Fruit fly (Drosophila melanogaster) whole organism, prepupa: ENCODE data around the gene sif.

Experiments
- CG16779 ChIP-seq: fragments of 200-800 bp; sonication (Bioruptor generic); optimal IDR thresholded peaks from 3 replicates; lab custom pipeline; 2017; ENCODE audit warnings: missing biosample characterization, mild to moderate bottlenecking, missing genetic modification characterization
- CG3032 ChIP-seq: fragments of 200-800 bp; optimal IDR thresholded peaks from 2 replicates; lab custom pipeline; 2019; ENCODE audit warnings: missing biosample characterization, mild to moderate bottlenecking, missing genetic modification characterization, moderate library complexity
- CG3919 ChIP-seq: fragments of 200-800 bp; sonication (Bioruptor generic); optimal IDR thresholded peaks from 3 replicates; lab custom pipeline; 2016; ENCODE audit warnings: missing biosample characterization, missing genetic modification characterization
- CG4318 ChIP-seq: fragments of 200-800 bp; sonication (Bioruptor generic); optimal IDR thresholded peaks from 3 replicates; lab custom pipeline; 2017; ENCODE audit warnings: missing biosample characterization, mild to moderate bottlenecking, missing genetic modification characterization
- CG6276 ChIP-seq: fragments of 200-800 bp; sonication (Bioruptor generic); optimal IDR thresholded peaks from 2 replicates; lab custom pipeline; 2017; ENCODE audit warnings: missing biosample characterization, mild to moderate bottlenecking, missing genetic modification characterization
- CG6792 ChIP-seq: fragments of 200-800 bp; sonication (Bioruptor generic); optimal IDR thresholded peaks from 3 replicates; lab custom pipeline; 2016; ENCODE audit warnings: missing biosample characterization, missing genetic modification characterization
- CG7368 ChIP-seq: fragments of 200-800 bp; sonication (Bioruptor generic); optimal IDR thresholded peaks from 3 replicates; lab custom pipeline; 2016; ENCODE audit warnings: missing biosample characterization, missing genetic modification characterization
- CG8319 ChIP-seq: fragments of 200-800 bp; sonication (Bioruptor generic); optimal IDR thresholded peaks from 3 replicates; lab custom pipeline; 2016; ENCODE audit warnings: missing biosample characterization, missing genetic modification characterization
- Eip75B ChIP-seq: fragments of 200-800 bp; sonication (Bioruptor generic); optimal IDR thresholded peaks from 3 replicates; lab custom pipeline; 2016; ENCODE audit warnings: missing biosample characterization, missing genetic modification characterization
- Eip78C ChIP-seq: fragments of 200-800 bp; sonication (Bioruptor generic); peaks from one replicate; lab custom pipeline; 2016; ENCODE audit warnings: missing biosample characterization, missing genetic modification characterization
- Ets96B ChIP-seq: fragments of 200-800 bp; optimal IDR thresholded peaks from 2 replicates; lab custom pipeline; 2019; ENCODE audit warnings: missing biosample characterization, mild to moderate bottlenecking, missing genetic modification characterization, moderate library complexity
- Gug ChIP-seq: fragments of 200-800 bp; sonication (Bioruptor generic); IDR thresholded peaks from 2 replicates; pipeline ENCODE4 v1.3.6; 2022; ENCODE audit warnings: missing biosample characterization, missing genetic modification characterization
- Hr38 ChIP-seq: sonication (Bioruptor generic); optimal IDR thresholded peaks from 2 replicates; lab custom pipeline; 2016; ENCODE audit warnings: missing biosample characterization, missing genetic modification characterization
- Hr4 ChIP-seq: fragments of 200-800 bp; sonication (Bioruptor generic); optimal IDR thresholded peaks from 3 replicates; lab custom pipeline; 2016; ENCODE audit warnings: missing biosample characterization, missing genetic modification characterization
- Lpt ChIP-seq: fragments of 200-800 bp; sonication (Bioruptor generic); optimal IDR thresholded peaks from 3 replicates; lab custom pipeline; 2016; ENCODE audit warnings: missing biosample characterization, missing genetic modification characterization
- OdsH ChIP-seq: fragments of 200-800 bp; sonication (Bioruptor generic); optimal IDR thresholded peaks from 3 replicates; lab custom pipeline; 2016; ENCODE audit warnings: missing biosample characterization, missing genetic modification characterization
- Smox ChIP-seq: fragments of 200-800 bp; sonication (Bioruptor generic); optimal IDR thresholded peaks from 3 replicates; lab custom pipeline; 2016; ENCODE audit warnings: missing biosample characterization, missing genetic modification characterization
- Sox14 ChIP-seq: fragments of 200-800 bp; sonication (Bioruptor generic); optimal IDR thresholded peaks from 3 replicates; lab custom pipeline; 2016; ENCODE audit warnings: missing biosample characterization, missing genetic modification characterization
- Sox15 ChIP-seq: fragments of 200-800 bp; sonication (Bioruptor generic); optimal IDR thresholded peaks from 3 replicates; lab custom pipeline; 2016; ENCODE audit warnings: missing biosample characterization, missing genetic modification characterization
- achi ChIP-seq: fragments of 200-800 bp; sonication (Bioruptor generic); optimal IDR thresholded peaks from 3 replicates; lab custom pipeline; 2016; ENCODE audit warnings: missing biosample characterization, missing genetic modification characterization
- acj6 ChIP-seq: fragments of 200-800 bp; sonication (Bioruptor generic); optimal IDR thresholded peaks from 3 replicates; lab custom pipeline; 2016; ENCODE audit warnings: missing biosample characterization, missing genetic modification characterization
- dac ChIP-seq: fragments of 200-800 bp; sonication (Bioruptor generic); optimal IDR thresholded peaks from 2 replicates; lab custom pipeline; 2017; ENCODE audit warnings: missing biosample characterization, mild to moderate bottlenecking, missing genetic modification characterization
- eg ChIP-seq: fragments of 200-800 bp; sonication (Bioruptor generic); IDR thresholded peaks from 3 replicates; pipeline ENCODE4 v1.3.6; 2022; ENCODE audit warnings: missing biosample characterization, missing genetic modification characterization
- fd59A ChIP-seq: fragments of 200-800 bp; sonication (Bioruptor generic); optimal IDR thresholded peaks from 2 replicates; lab custom pipeline; 2017; ENCODE audit warnings: missing biosample characterization, mild to moderate bottlenecking, missing genetic modification characterization, missing genetic modification reagents
- fkh ChIP-seq: fragments of 200-800 bp; sonication (Bioruptor generic); optimal IDR thresholded peaks from 3 replicates; lab custom pipeline; 2017; ENCODE audit warnings: missing biosample characterization, mild to moderate bottlenecking, missing genetic modification characterization, moderate library complexity
- net ChIP-seq: fragments of 200-800 bp; sonication (Bioruptor generic); optimal IDR thresholded peaks from 3 replicates; lab custom pipeline; 2016; ENCODE audit warnings: missing biosample characterization, missing genetic modification characterization
- pdm3 ChIP-seq: fragments of 200-800 bp; sonication (Bioruptor generic); optimal IDR thresholded peaks from 3 replicates; lab custom pipeline; 2016; ENCODE audit warnings: missing biosample characterization, missing genetic modification characterization
- spab ChIP-seq: fragments of 200-800 bp; sonication (Bioruptor generic); optimal IDR thresholded peaks from 2 replicates; lab custom pipeline; 2017; ENCODE audit warnings: missing biosample characterization, mild to moderate bottlenecking, missing genetic modification characterization, missing genetic modification reagents
- ss ChIP-seq, 2 experiments: fragments of 200-800 bp; sonication (Bioruptor generic); optimal IDR thresholded peaks; 2 replicates in 1 of 2; 3 replicates in 1 of 2; lab custom pipeline; 2017 to 2018; ENCODE audit warnings: mild to moderate bottlenecking in 2 of 2, missing biosample characterization in 2 of 2, missing genetic modification characterization in 2 of 2, moderate library complexity in 1 of 2
- svp ChIP-seq: fragments of 200-800 bp; sonication (Bioruptor generic); peaks from one replicate; lab custom pipeline; 2016; ENCODE audit warnings: missing biosample characterization, missing genetic modification characterization
- vri ChIP-seq: fragments of 200-800 bp; sonication (Bioruptor generic); optimal IDR thresholded peaks from 3 replicates; lab custom pipeline; 2016; ENCODE audit warnings: missing biosample characterization, mild to moderate bottlenecking, missing genetic modification characterization

Gene sif

DNA sequence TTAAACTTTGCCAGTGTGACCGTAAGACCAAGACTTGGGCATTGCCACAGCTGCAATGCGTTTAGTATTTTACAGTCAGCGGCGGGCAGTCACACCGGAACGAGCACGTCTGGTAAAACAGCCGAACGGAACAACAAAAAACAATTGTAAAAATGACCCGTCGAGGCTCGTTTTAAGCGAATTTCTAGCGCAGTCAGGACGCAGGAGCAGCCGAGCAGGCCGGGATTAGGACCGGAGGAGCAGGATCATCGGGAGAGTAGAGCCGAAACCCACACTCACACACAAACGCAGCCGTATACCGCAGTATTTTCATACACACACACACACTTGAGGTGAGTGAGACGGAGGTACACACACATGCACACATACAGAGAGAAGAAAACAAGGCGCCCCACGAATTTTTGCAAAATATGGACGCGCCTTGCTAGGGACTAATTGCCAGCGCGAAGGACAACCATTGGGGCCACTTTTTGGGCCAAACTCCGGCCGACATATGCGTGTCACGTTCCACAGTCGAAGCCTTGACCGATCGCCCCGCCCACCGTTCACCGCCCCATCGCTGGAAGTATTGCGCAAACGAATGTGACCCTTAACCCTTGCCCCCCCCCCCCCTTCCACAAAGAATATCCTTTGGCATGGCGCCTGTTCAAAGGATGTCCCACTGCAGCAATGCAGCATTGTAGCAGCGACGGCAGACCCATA lies 95.3 kb downstream of the sif start, which contains the start of gene Usp47 (continued):
- TF ChIP-seq eg (GFP tag; lab: Robert Waterston, UW) (no peak), CG6276 (GFP tag; lab: Kevin White, UChicago) (no peak), ss (GFP tag; optimal IDR thresholded peaks at IDR 0.05; lab: Kevin White, UChicago) (peak; percentile 43 to 53), svp (no peak), OdsH (no peak), Sox14 (GFP tag; lab: Kevin White, UChicago) (peak; percentile 26), vri (GFP tag; lab: Kevin White, UChicago) (peak; percentile 51), Hr4 (no peak), Eip75B (GFP tag; lab: Kevin White, UChicago) (no peak), CG4318 (GFP tag; lab: Kevin White, UChicago) (no peak), CG3032 (tag; lab: Kevin White, UChicago) (no peak), Ets96B (tag; lab: Kevin White, UChicago) (no peak), pdm3 (GFP tag; lab: Kevin White, UChicago) (no peak), Hr38 (GFP tag; lab: Kevin White, UChicago) (no peak), spab (GFP tag; lab: Kevin White, UChicago) (no peak)

DNA sequence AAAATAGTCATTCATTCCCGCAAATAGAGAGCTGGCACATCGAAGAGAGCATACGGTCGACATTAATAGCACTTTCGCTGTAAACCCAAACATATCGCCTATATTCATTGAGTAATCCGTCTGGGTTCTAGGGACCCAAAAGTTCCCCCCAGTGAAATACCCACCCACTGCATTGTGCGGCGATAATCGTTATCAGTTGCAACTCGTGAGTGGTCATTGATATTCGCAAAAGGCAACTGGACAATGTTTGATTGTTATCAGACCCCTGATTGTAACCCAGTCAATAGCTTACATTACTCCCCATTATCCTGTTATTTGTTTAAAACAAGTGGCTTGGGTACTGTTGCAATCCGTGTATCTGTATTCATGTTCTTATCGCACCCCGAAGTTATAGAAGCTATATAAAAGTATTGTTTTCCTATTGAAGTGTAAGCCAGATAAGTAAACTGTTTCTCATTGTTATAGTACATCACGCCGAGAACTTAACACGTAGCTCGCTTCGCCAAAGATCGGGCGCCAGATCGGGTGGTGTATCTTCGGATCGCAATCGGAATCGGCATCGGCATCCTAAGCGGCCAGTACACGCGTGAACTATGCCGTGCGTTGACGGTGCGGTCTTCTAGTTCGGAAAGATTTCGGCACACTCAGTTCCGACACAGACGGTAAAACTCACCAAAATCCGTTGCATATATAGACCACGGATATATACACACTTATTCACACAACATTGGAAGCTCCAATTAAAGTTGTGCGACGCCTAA lies 96.1 kb downstream of the sif start:
- TF ChIP-seq fd59A (GFP tag; lab: Kevin White, UChicago) (no peak), fkh (GFP tag; lab: Kevin White, UChicago) (no peak), Eip78C (GFP tag; lab: Kevin White, UChicago) (peak; percentile 43), vri (GFP tag; lab: Kevin White, UChicago) (peak; percentile 94), CG8319 (GFP tag; lab: Kevin White, UChicago) (no peak), Lpt (peak; percentile 3), ss (GFP tag; optimal IDR thresholded peaks at IDR 0.05; lab: Kevin White, UChicago) (no peak), CG6792 (no peak), CG7368 (GFP tag; lab: Kevin White, UChicago) (no peak), acj6 (no peak), CG3919 (GFP tag; lab: Kevin White, UChicago) (no peak), eg (GFP tag; lab: Robert Waterston, UW) (peak; percentile 23; the same call in 1 of the 3 replicates), Sox15 (no peak), CG6276 (GFP tag; lab: Kevin White, UChicago) (no peak), Gug (GFP tag; lab: Robert Waterston, UW) (0 out of 2 replicates have a peak, but pooled peaks have one; percentile 7)

DNA sequence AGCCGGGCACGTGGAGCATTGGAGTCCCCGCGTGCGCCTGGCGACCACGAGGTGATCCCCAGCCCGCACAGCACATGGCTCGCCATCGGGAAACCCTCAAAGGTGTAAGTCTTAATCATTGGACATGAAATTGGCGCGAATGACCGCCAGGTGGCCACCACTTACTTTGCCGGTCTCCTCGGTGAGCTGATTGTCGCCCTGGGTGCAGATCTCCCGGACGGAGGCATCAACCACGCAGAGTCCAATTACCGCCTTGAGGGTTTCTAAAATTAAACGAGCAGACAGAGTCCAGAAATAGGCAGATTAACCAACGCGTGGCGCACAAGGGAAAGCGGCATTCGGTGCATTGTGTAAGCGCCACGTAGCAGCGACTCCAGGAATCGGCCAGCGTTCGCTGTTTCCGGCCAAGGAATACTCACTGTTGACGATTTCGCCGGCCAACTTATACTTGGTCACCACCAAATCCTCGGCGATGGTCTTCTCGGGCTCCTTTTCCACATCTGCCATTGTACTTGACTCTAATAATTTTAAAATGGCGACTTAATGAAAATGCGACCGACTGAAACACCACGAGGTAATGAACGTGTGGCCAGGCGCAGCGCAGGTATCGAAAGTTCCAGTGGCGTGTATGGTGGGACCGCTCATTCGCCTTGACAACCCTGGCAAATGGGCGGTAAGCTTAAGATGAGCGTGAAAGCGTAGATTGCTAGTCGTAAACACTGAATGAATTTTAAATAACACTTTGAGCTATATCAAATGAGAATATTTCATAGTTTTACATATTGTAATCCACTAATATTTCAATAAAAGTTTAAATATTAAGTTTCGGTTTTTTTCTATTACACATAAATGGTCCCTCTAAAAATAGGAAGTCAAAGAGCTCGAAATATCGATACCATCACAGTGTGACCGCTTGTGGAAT lies 107.5 kb downstream of the sif start, which contains the start of gene CG10576:
CG10576 (minus strand) TSS at position 781 of the 922 bp plus-strand sequence.
- TF ChIP-seq CG16779 (tag; lab: Kevin White, UChicago) (no peak), acj6 (no peak), CG8319 (GFP tag; lab: Kevin White, UChicago) (no peak), Hr4 (no peak), achi (GFP tag; lab: Kevin White, UChicago) (no peak), CG6792 (no peak), Smox (GFP tag; lab: Kevin White, UChicago) (no peak), dac (GFP tag; lab: Kevin White, UChicago) (no peak), ss (GFP tag; optimal IDR thresholded peaks at IDR 0.05; lab: Kevin White, UChicago) (no peak), net (GFP tag; lab: Kevin White, UChicago) (no peak), spab (GFP tag; lab: Kevin White, UChicago) (no peak), svp (no peak)
- TF ChIP-seq, all 60 proteins: peak for 0
